Fruit fly (Drosophila melanogaster) whole organism, embryonic: ENCODE measurements around the gene CG44271.

Experiments
- Abd-B ChIP-seq: fragments of 200-800 bp; sonication (Bioruptor generic); optimal IDR thresholded peaks from 2 replicates; lab custom pipeline; 2018; ENCODE audit warnings: missing biosample characterization, mild to moderate bottlenecking, missing genetic modification characterization, moderate library complexity
- Ada2b ChIP-seq: fragments of 200-800 bp; sonication (Bioruptor generic); IDR thresholded peaks from 2 replicates; pipeline ENCODE4 v1.3.6; 2022; ENCODE audit warnings: missing biosample characterization, missing genetic modification characterization
- BtbVII ChIP-seq: fragments of 200-800 bp; sonication (Bioruptor generic); optimal IDR thresholded peaks from 3 replicates; lab custom pipeline; 2017; ENCODE audit warnings: missing biosample characterization, mild to moderate bottlenecking, missing genetic modification characterization
- CG10321 ChIP-seq: fragments of 200-800 bp; sonication (Bioruptor generic); IDR thresholded peaks from 2 replicates; pipeline ENCODE4 v1.3.6; 2022; ENCODE audit warnings: missing biosample characterization, missing genetic modification characterization
- CG13123 ChIP-seq: fragments of 200-800 bp; sonication (Bioruptor generic); optimal IDR thresholded peaks from 2 replicates; lab custom pipeline; 2016; ENCODE audit warnings: missing biosample characterization, missing genetic modification characterization
- CG15269 ChIP-seq: fragments of 200-800 bp; sonication (Bioruptor generic); optimal IDR thresholded peaks from 2 replicates; lab custom pipeline; 2018; ENCODE audit warnings: missing biosample characterization, mild to moderate bottlenecking, missing genetic modification characterization, moderate library complexity
- CG17328 ChIP-seq: fragments of 200-800 bp; sonication (Bioruptor generic); IDR thresholded peaks from 2 replicates; pipeline ENCODE4 v1.3.6; 2022; ENCODE audit warnings: missing biosample characterization, missing genetic modification characterization
- CG17385 ChIP-seq: fragments of 200-800 bp; sonication (Bioruptor generic); optimal IDR thresholded peaks from 3 replicates; lab custom pipeline; 2018; ENCODE audit warnings: missing biosample characterization, mild to moderate bottlenecking, missing genetic modification characterization
- CG2199 ChIP-seq: fragments of 200-800 bp; sonication (Bioruptor generic); IDR thresholded peaks from 3 replicates; pipeline ENCODE4 v1.3.6; 2022; ENCODE audit warnings: missing biosample characterization, missing genetic modification characterization
- CG3163 ChIP-seq: fragments of 200-800 bp; sonication (Bioruptor generic); optimal IDR thresholded peaks from 3 replicates; lab custom pipeline; 2016; ENCODE audit warnings: missing biosample characterization, missing genetic modification characterization
- CG3726 ChIP-seq: fragments of 200-800 bp; sonication (Bioruptor generic); IDR thresholded peaks from 3 replicates; pipeline ENCODE4, ENCODE4 v1.3.6; 2022; ENCODE audit warnings: missing biosample characterization, missing genetic modification characterization
- CG4360 ChIP-seq: fragments of 200-800 bp; sonication (Bioruptor generic); IDR thresholded peaks from 2 replicates; pipeline ENCODE4 v1.3.6; 2022; ENCODE audit warnings: missing biosample characterization, missing genetic modification characterization
- CG5180 ChIP-seq: fragments of 200-800 bp; sonication (Bioruptor generic); optimal IDR thresholded peaks from 3 replicates; lab custom pipeline; 2017; ENCODE audit warnings: missing biosample characterization, missing genetic modification characterization, mild to moderate bottlenecking, moderate library complexity, missing genetic modification reagents
- CG8281 ChIP-seq: fragments of 200-800 bp; sonication (Bioruptor generic); optimal IDR thresholded peaks from 2 replicates; lab custom pipeline; 2018; ENCODE audit warnings: missing biosample characterization, mild to moderate bottlenecking, missing genetic modification characterization, moderate library complexity
- D ChIP-seq, 2 experiments: fragments of 200-800 bp in 1 of 2; fragments of >200 bp in 1 of 2; sonication (Bioruptor generic) in 1 of 2; optimal IDR thresholded peaks; 2 replicates in 1 of 2; 3 replicates in 1 of 2; lab custom pipeline; 2017; ENCODE audit warnings: mild to moderate bottlenecking in 1 of 2, missing biosample characterization in 1 of 2, missing genetic modification characterization in 1 of 2, missing genetic modification reagents in 1 of 2
- E2f1 ChIP-seq: fragments of 200-800 bp; sonication (Bioruptor generic); IDR thresholded peaks from 2 replicates; pipeline ENCODE4 v1.3.6; 2022; ENCODE audit warnings: missing biosample characterization, missing genetic modification characterization
- Ets65A ChIP-seq: fragments of 200-800 bp; sonication (Bioruptor generic); peaks from one replicate; lab custom pipeline; 2016; ENCODE audit warnings: missing biosample characterization, missing genetic modification characterization
- Hr3 ChIP-seq: fragments of 200-800 bp; sonication (Bioruptor generic); optimal IDR thresholded peaks from 3 replicates; lab custom pipeline; 2016; ENCODE audit warnings: missing biosample characterization, missing genetic modification characterization
- Hr78 ChIP-seq, 2 experiments: fragments of 200-800 bp in 1 of 2; fragments of >200 bp in 1 of 2; sonication (Bioruptor generic) in 1 of 2; optimal IDR thresholded peaks; 2 replicates each; lab custom pipeline; 2017 to 2019; ENCODE audit warnings: missing biosample characterization in 2 of 2, missing genetic modification characterization in 2 of 2, mild to moderate bottlenecking in 1 of 2, moderate library complexity in 1 of 2
- Med ChIP-seq: fragments of 200-800 bp; sonication (Bioruptor generic); peaks from one replicate; lab custom pipeline; 2016; ENCODE audit warnings: missing biosample characterization, missing genetic modification characterization, mild to moderate bottlenecking, inconsistent platforms, moderate library complexity
- NC2β ChIP-seq: fragments of 200-800 bp; sonication (Bioruptor generic); optimal IDR thresholded peaks from 2 replicates; lab custom pipeline; 2016; ENCODE audit warnings: missing biosample characterization, missing genetic modification characterization
- Scr ChIP-seq: fragments of 200-800 bp; sonication (Bioruptor generic); IDR thresholded peaks from 2 replicates; pipeline ENCODE4 v1.3.6; 2022; ENCODE audit warnings: missing biosample characterization, missing genetic modification characterization; ENCODE audit not compliant: partially characterized antibody
- Six4 ChIP-seq: fragments of 200-800 bp; sonication (Bioruptor generic); optimal IDR thresholded peaks from 2 replicates; lab custom pipeline; 2016; ENCODE audit warnings: missing biosample characterization, missing genetic modification characterization
- Trl ChIP-seq, 3 experiments: fragments of >200 bp in 2 of 3; fragments of 200-800 bp in 1 of 3; sonication (Bioruptor generic) in 1 of 3; optimal IDR thresholded peaks; 2 replicates in 1 of 3; 3 replicates in 2 of 3; lab custom pipeline; 2016 to 2017; ENCODE audit warnings: missing biosample characterization in 1 of 3, missing genetic modification characterization in 1 of 3
- ash1 ChIP-seq: fragments of 200-800 bp; sonication (Bioruptor generic); optimal IDR thresholded peaks from 2 replicates; lab custom pipeline; 2018; ENCODE audit warnings: missing biosample characterization, mild to moderate bottlenecking, missing genetic modification characterization
- bigmax ChIP-seq: fragments of 200-800 bp; sonication (Bioruptor generic); optimal IDR thresholded peaks from 2 replicates; lab custom pipeline; 2018; ENCODE audit warnings: missing biosample characterization, mild to moderate bottlenecking, missing genetic modification characterization
- cas ChIP-seq: fragments of 200-800 bp; sonication (Bioruptor generic); IDR thresholded peaks from 2 replicates; pipeline ENCODE4 v1.3.6; 2022; ENCODE audit warnings: missing biosample characterization, missing genetic modification characterization
- cg ChIP-seq: fragments of 200-800 bp; sonication (Bioruptor generic); optimal IDR thresholded peaks from 3 replicates; lab custom pipeline; 2019; ENCODE audit warnings: missing biosample characterization, mild to moderate bottlenecking, missing genetic modification characterization, moderate library complexity
- ci ChIP-seq: fragments of 200-800 bp; sonication (Bioruptor generic); IDR thresholded peaks from 3 replicates; pipeline ENCODE4 v1.3.6; 2022; ENCODE audit warnings: missing biosample characterization, missing genetic modification characterization
- corto ChIP-seq: fragments of 200-800 bp; sonication (Bioruptor generic); optimal IDR thresholded peaks from 2 replicates; lab custom pipeline; 2016; ENCODE audit warnings: missing biosample characterization, mild to moderate bottlenecking, missing genetic modification characterization, moderate library complexity
- crol ChIP-seq: fragments of 200-800 bp; sonication (Bioruptor generic); IDR thresholded peaks from 2 replicates; pipeline ENCODE4 v1.3.6; 2022; ENCODE audit warnings: missing biosample characterization, missing genetic modification characterization
- dysf ChIP-seq: fragments of 200-800 bp; sonication (Bioruptor generic); IDR thresholded peaks from 3 replicates; pipeline ENCODE4 v1.3.6; 2022; ENCODE audit warnings: missing biosample characterization, missing genetic modification characterization
- gcm ChIP-seq: fragments of 200-800 bp; sonication (Bioruptor generic); optimal IDR thresholded peaks from 2 replicates; lab custom pipeline; 2019; ENCODE audit warnings: missing biosample characterization, mild to moderate bottlenecking, missing genetic modification characterization, moderate library complexity
- kah ChIP-seq: fragments of 200-800 bp; sonication (Bioruptor generic); optimal IDR thresholded peaks from 2 replicates; lab custom pipeline; 2018; ENCODE audit warnings: missing biosample characterization, mild to moderate bottlenecking, missing genetic modification characterization
- kni ChIP-seq: fragments of 200-800 bp; sonication (Bioruptor generic); optimal IDR thresholded peaks from 3 replicates; lab custom pipeline; 2017; ENCODE audit warnings: mild to moderate bottlenecking, missing biosample characterization, missing genetic modification reagents, missing genetic modification characterization
- lola ChIP-seq, 3 experiments: fragments of >200 bp in 2 of 3; fragments of 200-800 bp in 1 of 3; sonication (Bioruptor generic) in 1 of 3; optimal IDR thresholded peaks; 2 replicates each; lab custom pipeline; 2017 to 2019; ENCODE audit warnings: missing biosample characterization in 3 of 3, missing genetic modification characterization in 3 of 3, mild to moderate bottlenecking in 1 of 3, moderate library complexity in 1 of 3
- odd ChIP-seq: fragments of 200-800 bp; sonication (Bioruptor generic); optimal IDR thresholded peaks from 2 replicates; lab custom pipeline; 2017; ENCODE audit warnings: missing biosample characterization, mild to moderate bottlenecking, missing genetic modification characterization
- p53 ChIP-seq: fragments of 200-800 bp; sonication (Bioruptor generic); optimal IDR thresholded peaks from 2 replicates; lab custom pipeline; 2016; ENCODE audit warnings: missing biosample characterization, missing genetic modification characterization
- pita ChIP-seq: fragments of 200-800 bp; sonication (Bioruptor generic); optimal IDR thresholded peaks from 2 replicates; lab custom pipeline; 2017; ENCODE audit warnings: missing biosample characterization, mild to moderate bottlenecking, missing genetic modification characterization
- pros ChIP-seq: fragments of 200-800 bp; sonication (Bioruptor generic); optimal IDR thresholded peaks from 3 replicates; lab custom pipeline; 2019; ENCODE audit warnings: missing biosample characterization, mild to moderate bottlenecking, missing genetic modification characterization, moderate library complexity
- rib ChIP-seq: fragments of 200-800 bp; sonication (Bioruptor generic); IDR thresholded peaks from 2 replicates; pipeline ENCODE4 v1.3.6; 2022; ENCODE audit warnings: missing biosample characterization, missing genetic modification characterization
- scrt ChIP-seq: fragments of 200-800 bp; sonication (Bioruptor generic); optimal IDR thresholded peaks from 2 replicates; lab custom pipeline; 2018; ENCODE audit warnings: missing biosample characterization, mild to moderate bottlenecking, missing genetic modification characterization, moderate library complexity
- sens ChIP-seq: fragments of 200-800 bp; sonication (Bioruptor generic); peaks from one replicate; lab custom pipeline; 2016; ENCODE audit warnings: missing biosample characterization, missing genetic modification characterization
- so ChIP-seq: fragments of 200-800 bp; sonication (Bioruptor generic); IDR thresholded peaks from 3 replicates; pipeline ENCODE4 v1.3.6; 2022; ENCODE audit warnings: missing biosample characterization, missing genetic modification characterization
- stc ChIP-seq: fragments of 200-800 bp; sonication (Bioruptor generic); IDR thresholded peaks from 2 replicates; pipeline ENCODE4 v1.3.6; 2022; ENCODE audit warnings: missing biosample characterization, missing genetic modification characterization
- toy ChIP-seq: fragments of 200-800 bp; sonication (Bioruptor generic); IDR thresholded peaks from 2 replicates; pipeline ENCODE4 v1.3.6; 2022; ENCODE audit warnings: missing biosample characterization, missing genetic modification characterization
- tup ChIP-seq: fragments of 200-800 bp; sonication (Bioruptor generic); optimal IDR thresholded peaks from 2 replicates; lab custom pipeline; 2016; ENCODE audit warnings: missing biosample characterization, mild to moderate bottlenecking, missing genetic modification characterization, moderate library complexity
- unc-4 ChIP-seq: fragments of 200-800 bp; sonication (Bioruptor generic); IDR thresholded peaks from 2 replicates; pipeline ENCODE4 v1.3.6; 2022; ENCODE audit warnings: missing biosample characterization, missing genetic modification characterization; ENCODE audit not compliant: partially characterized antibody
- yki ChIP-seq: fragments of >200 bp; optimal IDR thresholded peaks from 3 replicates; lab custom pipeline; 2018

The CG44271 gene

dm6 chr2L:6793763-6794417, 46.2 kb upstream of the CG44271 start:
- TF ChIP-seq Ada2b (GFP tag; lab: Robert Waterston, UW): no peak
- TF ChIP-seq crol (GFP tag; lab: Robert Waterston, UW): peak; percentile 37; the same call in 1 of the 2 replicates
- peak; percentile 51 for TF ChIP-seq cg (GFP tag; lab: Kevin White, UChicago)
- peak; percentile 17 for TF ChIP-seq CG17385
- TF ChIP-seq CG3726 (GFP tag; lab: Robert Waterston, UW): no peak
- peak; percentile 58 for TF ChIP-seq bigmax (GFP tag; lab: Kevin White, UChicago)
- TF ChIP-seq pita (GFP tag; lab: Kevin White, UChicago): no peak
- peak in 1 of 2 experiments; percentile 64 for TF ChIP-seq Hr78 (GFP tag; optimal IDR thresholded peaks at IDR 0.05; lab: Kevin White, UChicago)
- TF ChIP-seq CG2199 (GFP tag; lab: Robert Waterston, UW): peak; percentile 77; the same call in 2 of the 3 replicates
- TF ChIP-seq p53 (GFP tag; lab: Kevin White, UChicago): no peak
- peak; percentile 99 for TF ChIP-seq CG3163 (GFP tag; lab: Kevin White, UChicago)
- no peak for TF ChIP-seq toy (GFP tag; lab: Robert Waterston, UW)
- peak; percentile 92 for TF ChIP-seq CG5180
- TF ChIP-seq kah (GFP tag; lab: Kevin White, UChicago): peak; percentile 54
- TF ChIP-seq NC2β (GFP tag; lab: Kevin White, UChicago): no peak
- peak; percentile 32 for TF ChIP-seq BtbVII
- 0 out of 3 replicates have a peak, but pooled peaks have one; percentile 17 for TF ChIP-seq so
- 0 out of 3 replicates have a peak, but pooled peaks have one; percentile 11 for TF ChIP-seq ci
- peak; percentile 83 to 90 for TF ChIP-seq Trl (optimal IDR thresholded peaks at IDR 0.05; lab: Kevin White, UChicago)
- no peak for TF ChIP-seq Trl (GFP tag; optimal IDR thresholded peaks at IDR 0.05; lab: Kevin White, UChicago)
- no peak for TF ChIP-seq Scr (GFP tag; lab: Robert Waterston, UW)
- TF ChIP-seq lola (GFP tag; optimal IDR thresholded peaks at IDR 0.05; lab: Kevin White, UChicago): no peak
- no peak for TF ChIP-seq corto (GFP tag; lab: Kevin White, UChicago)
- TF ChIP-seq kni: peak; percentile 59
- no peak for TF ChIP-seq Six4 (GFP tag; lab: Kevin White, UChicago)
- TF ChIP-seq stc (GFP tag; lab: Robert Waterston, UW): no peak
- TF ChIP-seq CG4360 (GFP tag; lab: Robert Waterston, UW): peak; percentile 98
- peak; percentile 7 for TF ChIP-seq odd
- TF ChIP-seq CG13123: no peak
- TF ChIP-seq tup (GFP tag; lab: Kevin White, UChicago): no peak
- no peak for TF ChIP-seq ash1 (GFP tag; lab: Kevin White, UChicago)
- no peak for TF ChIP-seq Ets65A (GFP tag; lab: Kevin White, UChicago)
- TF ChIP-seq pros (GFP tag; lab: Kevin White, UChicago): peak; percentile 98
- no peak for TF ChIP-seq unc-4 (GFP tag; lab: Robert Waterston, UW)
- TF ChIP-seq CG8281 (tag; lab: Kevin White, UChicago): no peak
- no peak for TF ChIP-seq cas
- TF ChIP-seq sens: peak; percentile 32
- 0 out of 2 replicates have a peak, but pooled peaks have one; percentile 14 for TF ChIP-seq CG17328
- TF ChIP-seq CG15269 (tag; lab: Kevin White, UChicago): no peak
- no peak for TF ChIP-seq rib
- peak; percentile 63 for TF ChIP-seq scrt
- TF ChIP-seq D (optimal IDR thresholded peaks at IDR 0.05; lab: Kevin White, UChicago): peak; percentile 35
- TF ChIP-seq D (GFP tag; optimal IDR thresholded peaks at IDR 0.05; lab: Kevin White, UChicago): no peak
- no peak for TF ChIP-seq gcm (GFP tag; lab: Kevin White, UChicago)
- peak; percentile 20; the same call in 1 of the 2 replicates for TF ChIP-seq E2f1
- no peak for TF ChIP-seq dysf (GFP tag; lab: Robert Waterston, UW)
- TF ChIP-seq Med: peak; percentile 71
- no peak for TF ChIP-seq CG10321 (GFP tag; lab: Robert Waterston, UW)
- TF ChIP-seq Abd-B (GFP tag; lab: Kevin White, UChicago): no peak
- TF ChIP-seq Hr3 (GFP tag; lab: Kevin White, UChicago): no peak
- peak; percentile 4 for TF ChIP-seq yki (lab: Kevin White, UChicago)
